Fruit fly (Drosophila melanogaster) whole organism, embryonic: Measurements from ENCODE around the gene CG16956.
A peak's percentile ranks its signal among the peaks of the same experiment; 100 is the strongest.

Experiments used
- CG1024 ChIP-seq: fragments of 200-800 bp; sonication (Bioruptor generic); IDR thresholded peaks from 2 replicates; pipeline ENCODE4 v1.3.6; 2022; ENCODE audit warnings: missing biosample characterization, missing genetic modification characterization
- CG10565 ChIP-seq: fragments of 200-800 bp; sonication (Bioruptor generic); optimal IDR thresholded peaks from 3 replicates; lab custom pipeline; 2016; ENCODE audit warnings: missing biosample characterization, mild to moderate bottlenecking, missing genetic modification characterization
- CG10959 ChIP-seq: fragments of 200-800 bp; sonication (Bioruptor generic); IDR thresholded peaks from 2 replicates; pipeline ENCODE4 v1.3.6; 2022; ENCODE audit warnings: missing biosample characterization, missing genetic modification characterization
- CG12071 ChIP-seq: fragments of 200-800 bp; sonication (Bioruptor generic); optimal IDR thresholded peaks from 3 replicates; lab custom pipeline; 2018; ENCODE audit warnings: missing biosample characterization, mild to moderate bottlenecking, missing genetic modification characterization
- CG12155 ChIP-seq: fragments of 200-800 bp; sonication (Bioruptor generic); optimal IDR thresholded peaks from 3 replicates; lab custom pipeline; 2016; ENCODE audit warnings: missing biosample characterization, missing genetic modification characterization
- CG12659 ChIP-seq: fragments of 200-800 bp; sonication (Bioruptor generic); optimal IDR thresholded peaks from 3 replicates; lab custom pipeline; 2017; ENCODE audit warnings: mild to moderate bottlenecking, missing biosample characterization, missing genetic modification reagents, missing genetic modification characterization
- CG13287 ChIP-seq: fragments of 200-800 bp; sonication (Bioruptor generic); IDR thresholded peaks from 2 replicates; pipeline ENCODE4 v1.3.6; 2022; ENCODE audit warnings: missing biosample characterization, missing genetic modification characterization; ENCODE audit not compliant: partially characterized antibody
- CG14710 ChIP-seq: fragments of 200-800 bp; sonication (Bioruptor generic); optimal IDR thresholded peaks from 3 replicates; lab custom pipeline; 2019; ENCODE audit warnings: missing biosample characterization, mild to moderate bottlenecking, missing genetic modification characterization, moderate library complexity
- CG14965 ChIP-seq: fragments of 200-800 bp; sonication (Bioruptor generic); optimal IDR thresholded peaks from 2 replicates; lab custom pipeline; 2016; ENCODE audit warnings: missing biosample characterization, missing genetic modification characterization, borderline replicate concordance
- CG15514 ChIP-seq: fragments of 200-800 bp; sonication (Bioruptor generic); optimal IDR thresholded peaks from 3 replicates; lab custom pipeline; 2017; ENCODE audit warnings: missing biosample characterization, missing genetic modification characterization, mild to moderate bottlenecking, moderate library complexity, missing genetic modification reagents
- CG1647 ChIP-seq: fragments of 200-800 bp; sonication (Bioruptor generic); optimal IDR thresholded peaks from 3 replicates; lab custom pipeline; 2016; ENCODE audit warnings: missing biosample characterization, missing genetic modification characterization
- CG18619 ChIP-seq: fragments of 200-800 bp; sonication (Bioruptor generic); optimal IDR thresholded peaks from 3 replicates; lab custom pipeline; 2017; ENCODE audit warnings: missing biosample characterization, mild to moderate bottlenecking, missing genetic modification characterization
- CG2129 ChIP-seq: fragments of 200-800 bp; sonication (Bioruptor generic); IDR thresholded peaks from 2 replicates; pipeline ENCODE4 v1.3.6; 2022; ENCODE audit warnings: missing biosample characterization, missing genetic modification characterization; ENCODE audit not compliant: partially characterized antibody
- CG30403 ChIP-seq: fragments of 200-800 bp; sonication (Bioruptor generic); optimal IDR thresholded peaks from 3 replicates; lab custom pipeline; 2016; ENCODE audit warnings: missing biosample characterization, missing genetic modification characterization
- CG4854 ChIP-seq: fragments of 200-800 bp; sonication (Bioruptor generic); optimal IDR thresholded peaks from 2 replicates; lab custom pipeline; 2016; ENCODE audit warnings: missing biosample characterization, missing genetic modification characterization, inconsistent platforms
- CG5180 ChIP-seq: fragments of 200-800 bp; sonication (Bioruptor generic); optimal IDR thresholded peaks from 3 replicates; lab custom pipeline; 2017; ENCODE audit warnings: missing biosample characterization, missing genetic modification characterization, mild to moderate bottlenecking, moderate library complexity, missing genetic modification reagents
- CG7556 ChIP-seq: fragments of 200-800 bp; sonication (Bioruptor generic); optimal IDR thresholded peaks from 2 replicates; lab custom pipeline; 2017; ENCODE audit warnings: missing biosample characterization, mild to moderate bottlenecking, missing genetic modification characterization
- CG7839 ChIP-seq: fragments of 200-800 bp; sonication (Bioruptor generic); optimal IDR thresholded peaks from 3 replicates; lab custom pipeline; 2018; ENCODE audit warnings: missing biosample characterization, mild to moderate bottlenecking, missing genetic modification characterization, moderate library complexity
- CG8924 ChIP-seq: fragments of 200-800 bp; optimal IDR thresholded peaks from 3 replicates; lab custom pipeline; 2019; ENCODE audit warnings: missing biosample characterization, mild to moderate bottlenecking, missing genetic modification characterization, moderate library complexity
- CG9817 ChIP-seq: fragments of 200-800 bp; sonication (Bioruptor generic); optimal IDR thresholded peaks from 2 replicates; lab custom pipeline; 2018; ENCODE audit warnings: missing biosample characterization, mild to moderate bottlenecking, missing genetic modification characterization, moderate library complexity
- D19B ChIP-seq: fragments of 200-800 bp; sonication (Bioruptor generic); optimal IDR thresholded peaks from 2 replicates; lab custom pipeline; 2017; ENCODE audit warnings: missing biosample characterization, mild to moderate bottlenecking, missing genetic modification characterization
- Dll ChIP-seq: fragments of 200-800 bp; sonication (Bioruptor generic); IDR thresholded peaks from 4 replicates; pipeline ENCODE4 v1.3.6; 2022; ENCODE audit warnings: missing biosample characterization, missing genetic modification characterization; ENCODE audit not compliant: partially characterized antibody
- Dp ChIP-seq: fragments of 200-800 bp; sonication (Bioruptor generic); optimal IDR thresholded peaks from 2 replicates; lab custom pipeline; 2018; ENCODE audit warnings: missing biosample characterization, mild to moderate bottlenecking, missing genetic modification characterization, moderate library complexity
- E2f2 ChIP-seq: fragments of 200-800 bp; sonication (Bioruptor generic); IDR thresholded peaks from 2 replicates; pipeline ENCODE4 v1.3.6; 2022; ENCODE audit warnings: missing biosample characterization, missing genetic modification characterization
- ERR ChIP-seq: fragments of 200-800 bp; sonication (Bioruptor generic); optimal IDR thresholded peaks from 2 replicates; lab custom pipeline; 2016; ENCODE audit warnings: missing biosample characterization, missing genetic modification characterization
- Gug ChIP-seq: fragments of 200-800 bp; sonication (Bioruptor generic); IDR thresholded peaks from 4 replicates; pipeline ENCODE4 v1.3.6; 2022; ENCODE audit warnings: missing biosample characterization, missing genetic modification characterization
- HLH4C ChIP-seq: fragments of 200-800 bp; sonication (Bioruptor generic); IDR thresholded peaks from 3 replicates; pipeline ENCODE4 v1.3.6; 2022; ENCODE audit warnings: missing biosample characterization, missing genetic modification characterization; ENCODE audit not compliant: partially characterized antibody
- Hmx ChIP-seq: fragments of 200-800 bp; sonication (Bioruptor generic); optimal IDR thresholded peaks from 2 replicates; lab custom pipeline; 2016; ENCODE audit warnings: missing biosample characterization, missing genetic modification characterization
- MBD-R2 ChIP-seq: fragments of 200-800 bp; sonication (Bioruptor generic); IDR thresholded peaks from 2 replicates; pipeline ENCODE4 v1.3.6; 2022; ENCODE audit warnings: missing biosample characterization, missing genetic modification characterization
- Mes4 ChIP-seq: fragments of 200-800 bp; sonication (Bioruptor generic); optimal IDR thresholded peaks from 2 replicates; lab custom pipeline; 2016; ENCODE audit warnings: missing biosample characterization, missing genetic modification characterization
- PHDP ChIP-seq: fragments of 200-800 bp; sonication (Bioruptor generic); optimal IDR thresholded peaks from 3 replicates; lab custom pipeline; 2018; ENCODE audit warnings: missing biosample characterization, mild to moderate bottlenecking, missing genetic modification characterization, moderate library complexity
- Rfx ChIP-seq: fragments of 200-800 bp; sonication (Bioruptor generic); IDR thresholded peaks from 2 replicates; pipeline ENCODE4 v1.3.6; 2022; ENCODE audit warnings: missing biosample characterization, missing genetic modification characterization
- TFAM ChIP-seq: fragments of 200-800 bp; sonication (Bioruptor generic); optimal IDR thresholded peaks from 2 replicates; lab custom pipeline; 2017; ENCODE audit warnings: missing biosample characterization, missing genetic modification characterization, inconsistent platforms
- Xbp1 ChIP-seq: fragments of 200-800 bp; sonication (Bioruptor generic); optimal IDR thresholded peaks from 3 replicates; lab custom pipeline; 2016; ENCODE audit warnings: missing biosample characterization, mild to moderate bottlenecking, missing genetic modification characterization
- YL-1 ChIP-seq: fragments of 200-800 bp; sonication (Bioruptor generic); optimal IDR thresholded peaks from 3 replicates; lab custom pipeline; 2017; ENCODE audit warnings: missing biosample characterization, mild to moderate bottlenecking, missing genetic modification characterization
- aop ChIP-seq: fragments of 200-800 bp; sonication (Bioruptor generic); IDR thresholded peaks from 2 replicates; pipeline ENCODE4 v1.3.6; 2022; ENCODE audit warnings: missing biosample characterization, missing genetic modification characterization
- ash1 ChIP-seq: fragments of 200-800 bp; sonication (Bioruptor generic); optimal IDR thresholded peaks from 2 replicates; lab custom pipeline; 2018; ENCODE audit warnings: missing biosample characterization, mild to moderate bottlenecking, missing genetic modification characterization
- dm ChIP-seq: fragments of 200-800 bp; sonication (Bioruptor generic); optimal IDR thresholded peaks from 3 replicates; lab custom pipeline; 2016; ENCODE audit warnings: missing biosample characterization, missing genetic modification characterization
- grau ChIP-seq: fragments of 200-800 bp; optimal IDR thresholded peaks from 3 replicates; lab custom pipeline; 2019; ENCODE audit warnings: missing biosample characterization, mild to moderate bottlenecking, missing genetic modification characterization, moderate library complexity
- h ChIP-seq: fragments of >200 bp; optimal IDR thresholded peaks from 2 replicates; lab custom pipeline; 2017
- org-1 ChIP-seq: fragments of 200-800 bp; sonication (Bioruptor generic); optimal IDR thresholded peaks from 2 replicates; lab custom pipeline; 2017; ENCODE audit warnings: missing biosample characterization, missing genetic modification characterization
- pho ChIP-seq: fragments of 200-800 bp; sonication (Bioruptor generic); optimal IDR thresholded peaks from 2 replicates; lab custom pipeline; 2016; ENCODE audit warnings: missing biosample characterization, missing genetic modification characterization
- pzg ChIP-seq: fragments of 200-800 bp; sonication (Bioruptor generic); optimal IDR thresholded peaks from 3 replicates; lab custom pipeline; 2018; ENCODE audit warnings: missing biosample characterization, mild to moderate bottlenecking, missing genetic modification characterization, moderate library complexity
- repo ChIP-seq: fragments of 200-800 bp; sonication (Bioruptor generic); optimal IDR thresholded peaks from 2 replicates; lab custom pipeline; 2016; ENCODE audit warnings: missing biosample characterization, missing genetic modification characterization
- salm ChIP-seq: fragments of 200-800 bp; sonication (Bioruptor generic); optimal IDR thresholded peaks from 2 replicates; lab custom pipeline; 2018; ENCODE audit warnings: missing biosample characterization, mild to moderate bottlenecking, missing genetic modification characterization
- sens ChIP-seq: fragments of 200-800 bp; sonication (Bioruptor generic); peaks from one replicate; lab custom pipeline; 2016; ENCODE audit warnings: missing biosample characterization, missing genetic modification characterization
- sug ChIP-seq: fragments of 200-800 bp; optimal IDR thresholded peaks from 2 replicates; lab custom pipeline; 2019; ENCODE audit warnings: missing biosample characterization, mild to moderate bottlenecking, missing genetic modification characterization, moderate library complexity
- unc-4 ChIP-seq: fragments of 200-800 bp; sonication (Bioruptor generic); IDR thresholded peaks from 2 replicates; pipeline ENCODE4 v1.3.6; 2022; ENCODE audit warnings: missing biosample characterization, missing genetic modification characterization; ENCODE audit not compliant: partially characterized antibody

Gene CG16956

dm6 chr2L:13387255-13387654 lies 27.1 kb downstream of the CG16956 start, which contains the start of the genes Ing5 and CG7099 (continued):
- TF ChIP-seq pho (peak; percentile 93), CG12155 (GFP tag; lab: Kevin White, UChicago) (peak; percentile 96), aop (GFP tag; lab: Robert Waterston, UW) (peak; percentile 87), Hmx (GFP tag; lab: Kevin White, UChicago) (peak; percentile 88), CG10565 (peak; percentile 61), CG5180 (GFP tag; lab: Kevin White, UChicago) (no peak)

- TF ChIP-seq CG1024 (GFP tag; lab: Robert Waterston, UW) (no peak), E2f2 (GFP tag; lab: Robert Waterston, UW) (peak; percentile 83), CG7556 (GFP tag; lab: Kevin White, UChicago) (no peak), Rfx (GFP tag; lab: Robert Waterston, UW) (peak; percentile 14; the same call in 1 of the 2 replicates), PHDP (tag; lab: Kevin White, UChicago) (peak; percentile 38), YL-1 (peak; percentile 34), ash1 (GFP tag; lab: Kevin White, UChicago) (no peak), unc-4 (GFP tag; lab: Robert Waterston, UW) (peak; percentile 50; the same call in 1 of the 2 replicates), aop (GFP tag; lab: Robert Waterston, UW) (no peak), CG13287 (GFP tag; lab: Robert Waterston, UW) (peak; percentile 67), TFAM (no peak), MBD-R2 (peak; percentile 68), Gug (GFP tag; lab: Robert Waterston, UW) (no peak), CG12071 (no peak), Dll (GFP tag; lab: Robert Waterston, UW) (peak; percentile 73), HLH4C (0 out of 3 replicates have a peak, but pooled peaks have one; percentile 46), CG30403 (GFP tag; lab: Kevin White, UChicago) (peak; percentile 18), CG14710 (tag; lab: Kevin White, UChicago) (peak; percentile 62), repo (no peak), CG8924 (tag; lab: Kevin White, UChicago) (peak; percentile 31), org-1 (GFP tag; lab: Kevin White, UChicago) (no peak), CG2129 (GFP tag; lab: Robert Waterston, UW) (no peak), CG7839 (tag; lab: Kevin White, UChicago) (no peak), CG10959 (GFP tag; lab: Robert Waterston, UW) (no peak), CG18619 (GFP tag; lab: Kevin White, UChicago) (no peak), sens (GFP tag; lab: Kevin White, UChicago) (peak; percentile 32), Xbp1 (peak; percentile 8), CG4854 (GFP tag; lab: Kevin White, UChicago) (no peak), D19B (GFP tag; lab: Kevin White, UChicago) (no peak), grau (tag; lab: Kevin White, UChicago) (peak; percentile 29), sug (tag; lab: Kevin White, UChicago) (peak; percentile 36), Mes4 (GFP tag; lab: Kevin White, UChicago) (no peak), CG12659 (peak; percentile 49), ERR (GFP tag; lab: Kevin White, UChicago) (no peak), pzg (GFP tag; lab: Kevin White, UChicago) (peak; percentile 25), salm (tag; lab: Kevin White, UChicago) (no peak), CG1647 (no peak), CG14965 (GFP tag; lab: Kevin White, UChicago) (no peak), CG9817 (tag; lab: Kevin White, UChicago) (no peak), Dp (GFP tag; lab: Kevin White, UChicago) (peak; percentile 77), h (lab: Kevin White, UChicago) (no peak), dm (no peak), CG15514 (peak; percentile 18)
Observed at dm6 chr2L:13382351-13383029, 31.9 kb downstream of the CG16956 start, which contains the start of gene loqs. Gene loqs (plus strand): TSS chr2L:13382652.
